Worm (Caenorhabditis elegans): ENCODE results near the gene oef-1.

The oef-1 gene

DNA sequence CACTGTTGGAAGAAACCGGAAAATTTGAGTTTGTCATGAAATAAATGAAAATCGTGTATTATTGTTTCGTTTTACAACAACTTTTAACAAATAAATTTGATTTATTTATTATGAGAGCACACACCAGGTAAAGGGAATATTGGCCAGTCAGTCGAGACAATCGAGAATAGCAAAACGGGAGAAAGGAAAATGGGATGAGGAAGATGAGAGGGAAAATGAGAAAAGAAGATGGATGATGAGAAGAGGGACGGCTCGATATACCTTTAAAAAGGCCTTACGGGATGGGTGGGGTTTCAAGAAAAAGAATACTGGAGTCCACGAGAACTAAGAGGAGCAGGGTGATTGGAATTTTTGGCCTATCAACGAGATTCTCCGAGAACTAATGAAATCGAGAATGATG is 10.4 kb downstream of the oef-1 start:
- TF ChIP-seq ceh-63 (GFP tag; optimal IDR thresholded peaks at IDR 0.05), result no peak
- TF ChIP-seq nhr-76 (tag; optimal IDR thresholded peaks at IDR 0.05), result no peak
- TF ChIP-seq nhr-237 (tag; optimal IDR thresholded peaks at IDR 0.05), result no peak
- no peak for TF ChIP-seq skn-1 (tag; optimal IDR thresholded peaks at IDR 0.05)
- no peak for TF ChIP-seq C16A3.4 (tag; optimal IDR thresholded peaks at IDR 0.05)
- no peak for TF ChIP-seq unc-30 (tag; optimal IDR thresholded peaks at IDR 0.05)
- TF ChIP-seq unc-62 (GFP tag; optimal IDR thresholded peaks at IDR 0.05), result no peak
- no peak for TF ChIP-seq ceh-8 (GFP tag; optimal IDR thresholded peaks at IDR 0.05)
- TF ChIP-seq xbp-1 (tag; optimal IDR thresholded peaks at IDR 0.05), result no peak
- no peak for TF ChIP-seq mdl-1 (tag; optimal IDR thresholded peaks at IDR 0.05)
- TF ChIP-seq hlh-17 (GFP tag; optimal IDR thresholded peaks at IDR 0.05; ENCODE audit: borderline replicate concordance), result no peak
- TF ChIP-seq nhr-11 (tag; optimal IDR thresholded peaks at IDR 0.05), result no peak
- no peak for TF ChIP-seq zip-4 (GFP tag; optimal IDR thresholded peaks at IDR 0.05)
- TF ChIP-seq sptf-1 (tag; optimal IDR thresholded peaks at IDR 0.05), result no peak
- no peak for TF ChIP-seq tlp-1 (tag; optimal IDR thresholded peaks at IDR 0.05)
- TF ChIP-seq nhr-12 (tag; optimal IDR thresholded peaks at IDR 0.05), result no peak
- no peak for TF ChIP-seq dpl-1 (GFP tag; optimal IDR thresholded peaks at IDR 0.05)

- no peak for TF ChIP-seq lin-14 (GFP tag; optimal IDR thresholded peaks at IDR 0.05)
- TF ChIP-seq isw-1 (GFP tag; IDR thresholded peaks at IDR 0.05), result no peak
- TF ChIP-seq aha-1 (tag; optimal IDR thresholded peaks at IDR 0.05), result no peak
- peak; percentile 45 for TF ChIP-seq blmp-1 (tag; optimal IDR thresholded peaks at IDR 0.05)
- TF ChIP-seq fkh-10 (GFP tag; optimal IDR thresholded peaks at IDR 0.05), result no peak
These were observed 11.0 kb downstream of the oef-1 start for ce11 chrIV:7559237-7559636.

DNA sequence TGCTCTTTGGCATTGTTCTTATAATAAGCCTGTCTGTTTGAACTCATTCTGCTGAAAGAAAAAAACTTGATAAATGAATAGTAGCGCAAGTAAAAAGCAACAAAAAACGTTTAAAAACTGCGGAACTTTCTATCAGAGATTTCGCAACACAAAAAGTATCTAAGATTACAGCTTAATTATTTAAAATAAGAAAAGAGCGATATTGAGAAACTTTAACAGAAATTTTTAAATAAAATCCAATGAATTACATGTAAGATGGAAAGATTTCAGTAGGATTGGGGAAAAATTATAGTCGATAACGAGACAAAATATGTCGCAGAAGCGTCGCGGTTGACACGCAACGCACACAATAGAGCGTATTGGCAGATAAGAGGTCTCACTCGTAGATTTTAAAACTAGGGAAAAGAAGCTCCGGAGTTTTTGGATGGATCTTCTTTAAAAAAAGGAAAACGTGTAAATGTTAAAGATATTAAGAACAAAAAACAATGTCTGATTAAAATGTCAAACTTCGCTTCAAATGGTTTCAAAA is 13.5 kb downstream of the oef-1 start, which contains the start of gene ima-3:
TSS of gene ima-3 (minus strand) at position 51 of the 529 bp plus-strand sequence.
- TF ChIP-seq aha-1 (tag; optimal IDR thresholded peaks at IDR 0.05) (no peak), nhr-76 (tag; optimal IDR thresholded peaks at IDR 0.05) (no peak), elt-3 (tag; optimal IDR thresholded peaks at IDR 0.05) (no peak), lin-13 (GFP tag; optimal IDR thresholded peaks at IDR 0.05) (no peak), tbx-2 (tag; optimal IDR thresholded peaks at IDR 0.05) (peak; percentile 5), alr-1 (tag; optimal IDR thresholded peaks at IDR 0.05; ENCODE audit: borderline replicate concordance) (no peak), lsy-2 (tag; optimal IDR thresholded peaks at IDR 0.05) (peak; percentile 8 to 86), isw-1 (GFP tag; IDR thresholded peaks at IDR 0.05) (no peak; the same call in 1 of the 2 replicates), ceh-82 (tag; optimal IDR thresholded peaks at IDR 0.05) (peak in 1 of 3 experiments; percentile 42), mdl-1 (tag; optimal IDR thresholded peaks at IDR 0.05) (no peak), lin-35 (GFP tag; optimal IDR thresholded peaks at IDR 0.05) (peak; percentile 20 to 78), nhr-84 (tag; optimal IDR thresholded peaks at IDR 0.05) (no peak), Y116A8C.19 (tag; optimal IDR thresholded peaks at IDR 0.05; ENCODE audit: borderline replicate concordance) (no peak), lin-39 (tag; optimal IDR thresholded peaks at IDR 0.05) (no peak), rnt-1 (tag; optimal IDR thresholded peaks at IDR 0.05) (peak; percentile 41), F16B12.6 (tag; optimal IDR thresholded peaks at IDR 0.05) (peak; percentile 13), egl-13 (tag; optimal IDR thresholded peaks at IDR 0.05) (no peak), ztf-4 (tag; optimal IDR thresholded peaks at IDR 0.05) (no peak), ets-5 (GFP tag; IDR thresholded peaks at IDR 0.05) (no peak), sptf-1 (tag; optimal IDR thresholded peaks at IDR 0.05) (no peak), dpl-1 (GFP tag; optimal IDR thresholded peaks at IDR 0.05) (peak; percentile 4 to 67 (median 29)), zip-4 (GFP tag; optimal IDR thresholded peaks at IDR 0.05) (no peak), efl-1 (optimal IDR thresholded peaks at IDR 0.05) (peak; percentile 40 to 63), efl-1 (GFP tag; optimal IDR thresholded peaks at IDR 0.05 in 1 of 2) (peak in 1 of 2 experiments; percentile 33), ztf-11 (tag; optimal IDR thresholded peaks at IDR 0.05) (no peak), unc-98 (GFP tag; IDR thresholded peaks at IDR 0.05) (no peak), ces-1 (GFP tag; optimal IDR thresholded peaks at IDR 0.05) (no peak), fos-1 (tag; optimal IDR thresholded peaks at IDR 0.05) (no peak), lin-15B (tag; optimal IDR thresholded peaks at IDR 0.05) (peak; percentile 80), C04F5.9 (tag; optimal IDR thresholded peaks at IDR 0.05) (no peak), hpl-2 (GFP tag; optimal IDR thresholded peaks at IDR 0.05) (no peak), nhr-90 (tag; optimal IDR thresholded peaks at IDR 0.05; ENCODE audit: poor library complexity) (no peak), ama-1 (optimal IDR thresholded peaks at IDR 0.05) (no peak), C34B4.2 (tag; optimal IDR thresholded peaks at IDR 0.05) (no peak), fkh-8 (tag; optimal IDR thresholded peaks at IDR 0.05) (no peak)
